Fruit fly (Drosophila melanogaster): ENCODE results near the gene CG33985.

CG33985 gene

dm6 chr3L:15493886-15494598 is 32.6 kb downstream of the CG33985 start (continued):
- no peak for TF ChIP-seq CG14860 (GFP tag; IDR thresholded peaks at IDR 0.05; ENCODE audit: partially characterized antibody)
- no peak for TF ChIP-seq kay (GFP tag; optimal IDR thresholded peaks at IDR 0.05)
- TF ChIP-seq peb (GFP tag; IDR thresholded peaks at IDR 0.05): no peak
- TF ChIP-seq CG32767 (GFP tag; IDR thresholded peaks at IDR 0.05): no peak
- TF ChIP-seq cg (GFP tag; optimal IDR thresholded peaks at IDR 0.05): peak; percentile 41
- no peak for TF ChIP-seq CG17829 (tag; optimal IDR thresholded peaks at IDR 0.05)
- no peak for TF ChIP-seq h (optimal IDR thresholded peaks at IDR 0.05)
- no peak for TF ChIP-seq CG2120 (GFP tag; optimal IDR thresholded peaks at IDR 0.05)
- TF ChIP-seq al (GFP tag; IDR thresholded peaks at IDR 0.05): 0 out of 2 replicates have a peak, but pooled peaks have one; percentile 24
- TF ChIP-seq unpg (GFP tag; optimal IDR thresholded peaks at IDR 0.05): peak; percentile 13
- TF ChIP-seq CG34224 (GFP tag; IDR thresholded peaks at IDR 0.05; ENCODE audit: partially characterized antibody): no peak
- peak; percentile 16 for TF ChIP-seq CG1603 (tag; optimal IDR thresholded peaks at IDR 0.05)
- TF ChIP-seq CG11398 (GFP tag; optimal IDR thresholded peaks at IDR 0.05): no peak
- TF ChIP-seq CG10979 (tag; optimal IDR thresholded peaks at IDR 0.05): no peak
- TF ChIP-seq sqz (GFP tag; optimal IDR thresholded peaks at IDR 0.05): no peak
- 0 out of 2 replicates have a peak, but pooled peaks have one; percentile 12 for TF ChIP-seq ranshi (GFP tag; IDR thresholded peaks at IDR 0.05)
- TF ChIP-seq yki (optimal IDR thresholded peaks at IDR 0.05): no peak
- TF ChIP-seq CG12155 (GFP tag; optimal IDR thresholded peaks at IDR 0.05): no peak
- peak; percentile 82 for TF ChIP-seq cwo (GFP tag; optimal IDR thresholded peaks at IDR 0.05)
- no peak for TF ChIP-seq sob (GFP tag; IDR thresholded peaks at IDR 0.05)
- no peak for TF ChIP-seq CG12942 (GFP tag; optimal IDR thresholded peaks at IDR 0.05)
- no peak; the same call in 2 of the 3 replicates for TF ChIP-seq ci (GFP tag; IDR thresholded peaks at IDR 0.05)
- no peak for TF ChIP-seq Dref (GFP tag; IDR thresholded peaks at IDR 0.05)
- TF ChIP-seq Lpt (GFP tag; optimal IDR thresholded peaks at IDR 0.05): no peak
- TF ChIP-seq odd (GFP tag; optimal IDR thresholded peaks at IDR 0.05): peak; percentile 5
- TF ChIP-seq Dp (GFP tag; optimal IDR thresholded peaks at IDR 0.05): no peak
- no peak for TF ChIP-seq CG4707 (GFP tag; optimal IDR thresholded peaks at IDR 0.05)
- TF ChIP-seq sisA (GFP tag; IDR thresholded peaks at IDR 0.05): peak; percentile 43; the same call in 1 of the 2 replicates
- TF ChIP-seq Scr (GFP tag; IDR thresholded peaks at IDR 0.05; ENCODE audit: partially characterized antibody): no peak
- TF ChIP-seq D19A (tag; optimal IDR thresholded peaks at IDR 0.05): peak; percentile 33
- TF ChIP-seq jing (GFP tag; optimal IDR thresholded peaks at IDR 0.05): no peak
- TF ChIP-seq CG2875 (GFP tag; optimal IDR thresholded peaks at IDR 0.05): no peak
- no peak for TF ChIP-seq Opbp (GFP tag; IDR thresholded peaks at IDR 0.05; ENCODE audit: partially characterized antibody)
- 0 out of 2 replicates have a peak, but pooled peaks have one; percentile 11 for TF ChIP-seq Xrp1 (GFP tag; IDR thresholded peaks at IDR 0.05)
- no peak for TF ChIP-seq maf-S (GFP tag; optimal IDR thresholded peaks at IDR 0.05)
- no peak for TF ChIP-seq sd (tag; optimal IDR thresholded peaks at IDR 0.05)
- TF ChIP-seq ERR (GFP tag; optimal IDR thresholded peaks at IDR 0.05): no peak
- TF ChIP-seq CG18619 (GFP tag; optimal IDR thresholded peaks at IDR 0.05): no peak
- TF ChIP-seq CG4617 (GFP tag; optimal IDR thresholded peaks at IDR 0.05; ENCODE audit: borderline replicate concordance): no peak
- TF ChIP-seq pum (GFP tag; optimal IDR thresholded peaks at IDR 0.05): no peak
- no peak for TF ChIP-seq dati (GFP tag; IDR thresholded peaks at IDR 0.05)
- TF ChIP-seq CG14965 (GFP tag; optimal IDR thresholded peaks at IDR 0.05; ENCODE audit: borderline replicate concordance): no peak
- TF ChIP-seq Lim3 (GFP tag; IDR thresholded peaks at IDR 0.05): no peak
- no peak for TF ChIP-seq chn (GFP tag; optimal IDR thresholded peaks at IDR 0.05)
- no peak for TF ChIP-seq CG10654 (GFP tag; optimal IDR thresholded peaks at IDR 0.05)
- TF ChIP-seq vvl (GFP tag; IDR thresholded peaks at IDR 0.05): no peak
- TF ChIP-seq ara (GFP tag; IDR thresholded peaks at IDR 0.05): no peak; the same call in 1 of the 2 replicates
- peak; percentile 35 for TF ChIP-seq Oli (tag; optimal IDR thresholded peaks at IDR 0.05)
- TF ChIP-seq chif (GFP tag; optimal IDR thresholded peaks at IDR 0.05): no peak
- no peak for TF ChIP-seq CG6175 (GFP tag; IDR thresholded peaks at IDR 0.05)
- TF ChIP-seq GATAe (GFP tag; conservative IDR thresholded peaks at IDR 0.05): no peak

All from whole organism, embryonic.